Worm (Caenorhabditis elegans) whole organism, L2 larva: Measurements from ENCODE around the gene F41C3.7.
A peak's percentile ranks its signal among the peaks of the same experiment; 100 is the strongest.

Experiments
- F13H6.1 ChIP-seq: sonication (generic microtip); optimal IDR thresholded peaks from 2 replicates; lab custom pipeline; 2016; ENCODE audit warnings: missing genetic modification characterization, missing compliant biosample characterization
- alr-1 ChIP-seq: fragments of 150-350 bp; optimal IDR thresholded peaks from 2 replicates; lab custom pipeline; 2014; ENCODE audit warnings: missing biosample characterization, missing genetic modification characterization
- lin-13 ChIP-seq: fragments of 150-350 bp; optimal IDR thresholded peaks from 2 replicates; lab custom pipeline; 2014; ENCODE audit warnings: missing biosample characterization, missing genetic modification reagents, missing genetic modification characterization
- lsy-2 ChIP-seq, 2 experiments: fragments of 150-350 bp in 1 of 2; sonication (generic microtip) in 1 of 2; optimal IDR thresholded peaks; 2 replicates each; lab custom pipeline; 2014 to 2017; ENCODE audit warnings: missing biosample characterization in 2 of 2, missing genetic modification characterization in 2 of 2
- nhr-11 ChIP-seq: fragments of 150-350 bp; optimal IDR thresholded peaks from 2 replicates; lab custom pipeline; 2014; ENCODE audit warnings: missing biosample characterization, missing genetic modification characterization
- nhr-129 ChIP-seq: fragments of 150-350 bp; optimal IDR thresholded peaks from 2 replicates; lab custom pipeline; 2014; ENCODE audit warnings: missing biosample characterization, missing genetic modification characterization
- nhr-237 ChIP-seq: fragments of 150-350 bp; optimal IDR thresholded peaks from 2 replicates; lab custom pipeline; 2014; ENCODE audit warnings: missing biosample characterization, missing genetic modification characterization
- nhr-25 ChIP-seq: fragments of 150-350 bp; sonication (generic microtip); optimal IDR thresholded peaks from 3 replicates; lab custom pipeline; 2014; ENCODE audit warnings: missing biosample characterization, missing genetic modification characterization
- nhr-6 ChIP-seq: fragments of 150-350 bp; optimal IDR thresholded peaks from 2 replicates; lab custom pipeline; 2014; ENCODE audit warnings: missing biosample characterization, missing genetic modification characterization
- skn-1 ChIP-seq: sonication (generic microtip); optimal IDR thresholded peaks from 2 replicates; lab custom pipeline; 2017; ENCODE audit warnings: missing biosample characterization, missing genetic modification characterization
- unc-39 ChIP-seq: fragments of 150-350 bp; optimal IDR thresholded peaks from 2 replicates; lab custom pipeline; 2014; ENCODE audit warnings: missing biosample characterization, missing genetic modification characterization
- zag-1 ChIP-seq: fragments of 150-350 bp; optimal IDR thresholded peaks from 2 replicates; lab custom pipeline; 2014; ENCODE audit warnings: missing biosample characterization, missing genetic modification characterization
- ztf-11 ChIP-seq: sonication (generic microtip); optimal IDR thresholded peaks from 2 replicates; lab custom pipeline; 2017; ENCODE audit warnings: missing biosample characterization, missing genetic modification characterization

- TF ChIP-seq lin-13 (GFP tag; lab: Kevin White, UChicago) (no peak), nhr-129 (no peak), nhr-6 (tag; lab: Kevin White, UChicago) (no peak), F13H6.1 (tag; lab: Kevin White, UChicago) (no peak), nhr-25 (tag; lab: Kevin White, UChicago) (peak; percentile 13), nhr-11 (no peak), lsy-2 (tag; optimal IDR thresholded peaks at IDR 0.05; lab: Kevin White, UChicago) (no peak), nhr-237 (tag; lab: Kevin White, UChicago) (no peak), zag-1 (tag; lab: Kevin White, UChicago) (no peak), skn-1 (tag; lab: Kevin White, UChicago) (no peak), unc-39 (no peak), alr-1 (no peak), ztf-11 (tag; lab: Kevin White, UChicago) (no peak)
These were observed 31.2 kb downstream of the F41C3.7 start for ce11 chrII:4761020-4761419.
